Fruit fly (Drosophila melanogaster) whole organism, pupa: ENCODE data around the gene CG11768.

Experiments
- CG15710 ChIP-seq: fragments of 200-800 bp; sonication (Bioruptor generic); optimal IDR thresholded peaks from 2 replicates; lab custom pipeline; 2018; ENCODE audit warnings: missing biosample characterization, mild to moderate bottlenecking, missing genetic modification characterization, moderate library complexity
- D1 ChIP-seq: fragments of 200-800 bp; sonication (Bioruptor generic); optimal IDR thresholded peaks from 2 replicates; lab custom pipeline; 2018; ENCODE audit warnings: missing biosample characterization, mild to moderate bottlenecking, missing genetic modification characterization, moderate library complexity
- Ets98B ChIP-seq: fragments of 200-800 bp; sonication (Bioruptor generic); IDR thresholded peaks from 2 replicates; pipeline ENCODE4 v1.3.6; 2022; ENCODE audit warnings: missing biosample characterization, missing genetic modification characterization
- Pif1B ChIP-seq: fragments of 200-800 bp; sonication (Bioruptor generic); optimal IDR thresholded peaks from 3 replicates; lab custom pipeline; 2016; ENCODE audit warnings: missing biosample characterization, missing genetic modification characterization
- Snoo ChIP-seq: fragments of 200-800 bp; sonication (Bioruptor generic); optimal IDR thresholded peaks from 3 replicates; lab custom pipeline; 2017; ENCODE audit warnings: missing biosample characterization, mild to moderate bottlenecking, missing genetic modification characterization, inconsistent platforms

DNA sequence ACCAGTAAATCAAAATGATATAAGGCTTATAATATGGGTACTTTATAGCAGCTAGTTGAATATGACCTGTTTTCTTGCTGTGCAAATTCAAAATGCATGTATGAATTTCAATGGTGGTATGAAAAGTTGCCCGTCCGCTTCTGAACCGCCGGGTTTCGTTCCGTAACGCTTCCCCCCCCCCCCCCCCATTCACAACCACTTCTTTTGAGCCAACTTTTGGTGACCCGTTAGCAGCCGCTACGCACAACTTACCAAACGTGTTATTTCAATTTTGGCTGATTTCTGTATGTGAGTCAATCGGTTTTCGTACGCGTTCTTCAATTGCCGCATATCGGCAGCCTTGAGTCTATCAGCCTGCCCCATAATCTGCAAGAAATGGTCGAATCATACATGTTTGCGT lies 25.7 kb upstream of the CG11768 start:
- TF ChIP-seq Pif1B (GFP tag; lab: Kevin White, UChicago) = no peak
- TF ChIP-seq CG15710 (tag; lab: Kevin White, UChicago) = no peak
- TF ChIP-seq Snoo (tag; lab: Kevin White, UChicago) = no peak
- no peak for TF ChIP-seq D1 (tag; lab: Kevin White, UChicago)
- TF ChIP-seq Ets98B (GFP tag; lab: Robert Waterston, UW) = no peak
